Worm (Caenorhabditis elegans) whole organism, L1 larva: ENCODE results near the gene ric-7.

Source experiments
- aly-2 ChIP-seq: fragments of 150-350 bp; optimal IDR thresholded peaks from 2 replicates; lab custom pipeline; 2014; ENCODE audit warnings: missing biosample characterization, missing genetic modification characterization
- efl-1 ChIP-seq, 4 experiments: fragments of 150-350 bp; optimal IDR thresholded peaks in 3 of 4; peaks in 1 of 4; 1 replicate in 1 of 4; 2 replicates in 3 of 4; lab custom pipeline; 2014; ENCODE audit warnings: missing biosample characterization in 2 of 4, missing genetic modification characterization in 2 of 4, missing genetic modification reagents in 2 of 4
- grh-1 ChIP-seq: fragments of 200-800 bp; sonication (Bioruptor generic); IDR thresholded peaks from 2 replicates; pipeline ENCODE4 v1.3.6; 2022; ENCODE audit warnings: missing genetic modification reagents, missing genetic modification characterization, missing compliant biosample characterization
- hlh-17 ChIP-seq: fragments of 200-800 bp; sonication (Bioruptor generic); optimal IDR thresholded peaks from 2 replicates; lab custom pipeline; 2018; ENCODE audit warnings: missing genetic modification characterization, mild to moderate bottlenecking, missing compliant biosample characterization, moderate library complexity, borderline replicate concordance
- hpl-2 ChIP-seq: fragments of 150-350 bp; optimal IDR thresholded peaks from 2 replicates; lab custom pipeline; 2014; ENCODE audit warnings: missing biosample characterization, missing genetic modification reagents, missing genetic modification characterization
- sox-4 ChIP-seq: sonication (generic microtip); optimal IDR thresholded peaks from 2 replicates; lab custom pipeline; 2016; ENCODE audit warnings: missing genetic modification characterization, missing compliant biosample characterization

- TF ChIP-seq efl-1 (optimal IDR thresholded peaks at IDR 0.05; lab: Kevin White, UChicago) (no peak), efl-1 (GFP tag; optimal IDR thresholded peaks at IDR 0.05 in 1 of 2; lab: Kevin White, UChicago) (no peak), grh-1 (GFP tag; lab: Robert Waterston, UW) (no peak), sox-4 (peak; percentile 19), hpl-2 (GFP tag; lab: Kevin White, UChicago) (no peak), hlh-17 (GFP tag; lab: Kevin White, UChicago) (no peak), aly-2 (no peak)
These were observed 12.2 kb downstream of the ric-7 start for ce11 chrV:13993478-13993877.
